Worm (Caenorhabditis elegans) whole organism, late embryonic: ENCODE data around the gene F58A6.5.

Source experiments
- T23F11.4 ChIP-seq: fragments of 200-800 bp; sonication (Bioruptor generic); optimal IDR thresholded peaks from 2 replicates; lab custom pipeline; 2018; ENCODE audit warnings: mild to moderate bottlenecking, missing genetic modification characterization, missing compliant biosample characterization
- ama-1 ChIP-seq: fragments of 150-350 bp; optimal IDR thresholded peaks from 2 replicates; lab custom pipeline; 2014
- ceh-19 ChIP-seq: fragments of 200-800 bp; sonication (Bioruptor generic); optimal IDR thresholded peaks from 2 replicates; lab custom pipeline; 2018; ENCODE audit warnings: mild to moderate bottlenecking, missing genetic modification characterization, missing compliant biosample characterization
- ceh-30 ChIP-seq: fragments of 150-350 bp; optimal IDR thresholded peaks from 2 replicates; lab custom pipeline; 2014; ENCODE audit warnings: missing biosample characterization, missing genetic modification characterization
- ceh-48 ChIP-seq: sonication (generic microtip); optimal IDR thresholded peaks from 2 replicates; lab custom pipeline; 2016; ENCODE audit warnings: missing genetic modification characterization, inconsistent platforms, missing compliant biosample characterization
- ceh-9 ChIP-seq: sonication (generic microtip); optimal IDR thresholded peaks from 2 replicates; lab custom pipeline; 2016; ENCODE audit warnings: mild to moderate bottlenecking, missing genetic modification characterization, inconsistent platforms, missing compliant biosample characterization
- elt-4 ChIP-seq: sonication (generic microtip); optimal IDR thresholded peaks from 2 replicates; lab custom pipeline; 2016; ENCODE audit warnings: missing genetic modification characterization, missing compliant biosample characterization
- eyg-1 ChIP-seq: sonication (generic microtip); optimal IDR thresholded peaks from 2 replicates; lab custom pipeline; 2016; ENCODE audit warnings: missing genotype, missing genetic modification characterization, missing compliant biosample characterization
- nhr-11 ChIP-seq: fragments of 150-350 bp; optimal IDR thresholded peaks from 2 replicates; lab custom pipeline; 2014; ENCODE audit warnings: missing biosample characterization, missing genetic modification characterization
- npax-4 ChIP-seq: sonication (generic microtip); optimal IDR thresholded peaks from 2 replicates; lab custom pipeline; 2016; ENCODE audit warnings: missing genetic modification characterization, missing compliant biosample characterization
- odd-2 ChIP-seq: sonication (generic microtip); optimal IDR thresholded peaks from 2 replicates; lab custom pipeline; 2017; ENCODE audit warnings: antibody characterized with exemption, mild to moderate bottlenecking, missing genetic modification characterization, missing compliant biosample characterization
- unc-86 ChIP-seq: sonication (generic microtip); optimal IDR thresholded peaks from 2 replicates; lab custom pipeline; 2016; ENCODE audit warnings: missing genetic modification characterization, missing compliant biosample characterization

DNA sequence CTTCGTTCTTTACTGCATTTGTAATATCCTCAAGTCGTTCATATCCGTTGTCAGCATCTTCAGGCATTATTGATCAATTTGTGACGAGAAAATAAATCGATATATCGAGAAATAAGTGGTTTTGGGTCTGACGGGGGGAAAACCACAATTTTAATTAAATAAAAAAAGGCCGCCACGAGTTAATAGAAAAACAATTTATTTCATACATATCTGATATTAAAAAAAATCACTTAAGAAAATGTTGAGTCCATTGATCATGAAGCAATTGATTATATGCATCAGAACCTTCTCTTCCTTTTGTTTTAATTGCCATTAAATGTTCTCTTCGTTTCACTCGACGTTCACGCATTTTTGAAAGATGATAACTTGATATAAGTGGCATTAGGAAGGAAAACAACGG, at the start of gene F58A6.5:
- no peak for TF ChIP-seq elt-4 (tag; lab: Kevin White, UChicago)
- no peak for TF ChIP-seq npax-4 (tag; lab: Kevin White, UChicago)
- TF ChIP-seq ceh-19 (GFP tag; lab: Kevin White, UChicago) = no peak
- TF ChIP-seq ama-1 = no peak
- no peak for TF ChIP-seq ceh-48 (tag; lab: Kevin White, UChicago)
- TF ChIP-seq unc-86 = no peak
- TF ChIP-seq ceh-30 (tag; lab: Kevin White, UChicago) = no peak
- no peak for TF ChIP-seq ceh-9 (tag; lab: Kevin White, UChicago)
- no peak for TF ChIP-seq nhr-11 (tag; lab: Kevin White, UChicago)
- no peak for TF ChIP-seq eyg-1 (tag; lab: Kevin White, UChicago)
- no peak for TF ChIP-seq odd-2 (tag; lab: Kevin White, UChicago)
- TF ChIP-seq T23F11.4 (GFP tag; lab: Kevin White, UChicago) = no peak
